Fruit fly (Drosophila melanogaster) whole organism, embryonic: ENCODE data around the gene ebd1.
A peak's percentile ranks its signal among the peaks of the same experiment; 100 is the strongest.

Source experiments
- Aef1 ChIP-seq: fragments of 200-800 bp; sonication (Bioruptor generic); IDR thresholded peaks from 3 replicates; pipeline ENCODE4 v1.3.6; 2022; ENCODE audit warnings: missing biosample characterization, missing genetic modification characterization
- Antp ChIP-seq: fragments of 200-800 bp; sonication (Bioruptor generic); optimal IDR thresholded peaks from 3 replicates; lab custom pipeline; 2016; ENCODE audit warnings: missing biosample characterization, missing genetic modification characterization
- Atf-2 ChIP-seq: fragments of 200-800 bp; sonication (Bioruptor generic); optimal IDR thresholded peaks from 2 replicates; lab custom pipeline; 2016; ENCODE audit warnings: missing biosample characterization, missing genetic modification characterization
- B-H1 ChIP-seq: fragments of 200-800 bp; sonication (Bioruptor generic); IDR thresholded peaks from 3 replicates; pipeline ENCODE4 v1.3.6; 2022; ENCODE audit warnings: missing biosample characterization, missing genetic modification characterization
- Bdp1 ChIP-seq: fragments of 200-800 bp; sonication (Bioruptor generic); optimal IDR thresholded peaks from 3 replicates; lab custom pipeline; 2016; ENCODE audit warnings: missing biosample characterization, missing genetic modification characterization
- CG11398 ChIP-seq: fragments of 200-800 bp; sonication (Bioruptor generic); optimal IDR thresholded peaks from 2 replicates; lab custom pipeline; 2016; ENCODE audit warnings: missing biosample characterization, missing genetic modification characterization
- CG12659 ChIP-seq: fragments of 200-800 bp; sonication (Bioruptor generic); optimal IDR thresholded peaks from 3 replicates; lab custom pipeline; 2017; ENCODE audit warnings: mild to moderate bottlenecking, missing biosample characterization, missing genetic modification reagents, missing genetic modification characterization
- CG12769 ChIP-seq: fragments of 200-800 bp; sonication (Bioruptor generic); optimal IDR thresholded peaks from 2 replicates; lab custom pipeline; 2019; ENCODE audit warnings: missing biosample characterization, mild to moderate bottlenecking, missing genetic modification characterization, moderate library complexity
- CG14667 ChIP-seq: fragments of 200-800 bp; sonication (Bioruptor generic); IDR thresholded peaks from 2 replicates; pipeline ENCODE4 v1.3.6; 2022; ENCODE audit warnings: missing biosample characterization, missing genetic modification characterization
- CG2116 ChIP-seq: fragments of 200-800 bp; sonication (Bioruptor generic); optimal IDR thresholded peaks from 3 replicates; lab custom pipeline; 2018; ENCODE audit warnings: missing biosample characterization, mild to moderate bottlenecking, missing genetic modification characterization
- CG31365 ChIP-seq: fragments of 200-800 bp; sonication (Bioruptor generic); optimal IDR thresholded peaks from 2 replicates; lab custom pipeline; 2018; ENCODE audit warnings: missing biosample characterization, mild to moderate bottlenecking, missing genetic modification characterization
- CG32772 ChIP-seq: fragments of 200-800 bp; sonication (Bioruptor generic); IDR thresholded peaks from 2 replicates; pipeline ENCODE4 v1.3.6; 2022; ENCODE audit warnings: missing biosample characterization, missing genetic modification characterization
- CG5953 ChIP-seq: fragments of 200-800 bp; sonication (Bioruptor generic); IDR thresholded peaks from 2 replicates; pipeline ENCODE4 v1.3.6; 2022; ENCODE audit warnings: missing biosample characterization, missing genetic modification characterization
- CG6254 ChIP-seq: fragments of 200-800 bp; sonication (Bioruptor generic); optimal IDR thresholded peaks from 3 replicates; lab custom pipeline; 2017; ENCODE audit warnings: mild to moderate bottlenecking, missing biosample characterization, missing genetic modification reagents, missing genetic modification characterization
- CG6854 ChIP-seq: fragments of 200-800 bp; sonication (Bioruptor generic); optimal IDR thresholded peaks from 3 replicates; lab custom pipeline; 2017; ENCODE audit warnings: missing biosample characterization, mild to moderate bottlenecking, missing genetic modification characterization
- CG7839 ChIP-seq: fragments of 200-800 bp; sonication (Bioruptor generic); optimal IDR thresholded peaks from 3 replicates; lab custom pipeline; 2018; ENCODE audit warnings: missing biosample characterization, mild to moderate bottlenecking, missing genetic modification characterization, moderate library complexity
- CG8281 ChIP-seq: fragments of 200-800 bp; sonication (Bioruptor generic); optimal IDR thresholded peaks from 2 replicates; lab custom pipeline; 2018; ENCODE audit warnings: missing biosample characterization, mild to moderate bottlenecking, missing genetic modification characterization, moderate library complexity
- CG8290 ChIP-seq, 3 experiments: fragments of 200-800 bp; sonication (Bioruptor generic); optimal IDR thresholded peaks; 2 replicates each; lab custom pipeline; 2016 to 2019; ENCODE audit warnings: missing biosample characterization in 3 of 3, missing genetic modification characterization in 3 of 3, mild to moderate bottlenecking in 2 of 3, moderate library complexity in 1 of 3
- CG9437 ChIP-seq: fragments of 200-800 bp; sonication (Bioruptor generic); optimal IDR thresholded peaks from 2 replicates; lab custom pipeline; 2018; ENCODE audit warnings: missing biosample characterization, mild to moderate bottlenecking, missing genetic modification characterization
- HHEX ChIP-seq: fragments of 200-800 bp; sonication (Bioruptor generic); optimal IDR thresholded peaks from 3 replicates; lab custom pipeline; 2017; ENCODE audit warnings: missing biosample characterization, mild to moderate bottlenecking, missing genetic modification characterization, missing genetic modification reagents
- HLHmδ ChIP-seq: fragments of 200-800 bp; sonication (Bioruptor generic); optimal IDR thresholded peaks from 2 replicates; lab custom pipeline; 2018; ENCODE audit warnings: missing biosample characterization, mild to moderate bottlenecking, missing genetic modification characterization, moderate library complexity
- Hmr ChIP-seq: fragments of 200-800 bp; sonication (Bioruptor generic); optimal IDR thresholded peaks from 3 replicates; lab custom pipeline; 2017; ENCODE audit warnings: mild to moderate bottlenecking, missing biosample characterization, missing genetic modification reagents, missing genetic modification characterization
- Hmx ChIP-seq: fragments of 200-800 bp; sonication (Bioruptor generic); optimal IDR thresholded peaks from 2 replicates; lab custom pipeline; 2016; ENCODE audit warnings: missing biosample characterization, missing genetic modification characterization
- Hr51 ChIP-seq, 2 experiments: fragments of 200-800 bp; sonication (Bioruptor generic); optimal IDR thresholded peaks; 2 replicates in 1 of 2; 3 replicates in 1 of 2; lab custom pipeline; 2016 to 2018; ENCODE audit warnings: missing biosample characterization in 2 of 2, missing genetic modification characterization in 2 of 2, mild to moderate bottlenecking in 1 of 2, moderate library complexity in 1 of 2
- MBD-R2 ChIP-seq: fragments of 200-800 bp; sonication (Bioruptor generic); IDR thresholded peaks from 2 replicates; pipeline ENCODE4 v1.3.6; 2022; ENCODE audit warnings: missing biosample characterization, missing genetic modification characterization
- Mes4 ChIP-seq: fragments of 200-800 bp; sonication (Bioruptor generic); optimal IDR thresholded peaks from 2 replicates; lab custom pipeline; 2016; ENCODE audit warnings: missing biosample characterization, missing genetic modification characterization
- Optix ChIP-seq: fragments of 200-800 bp; sonication (Bioruptor generic); IDR thresholded peaks from 3 replicates; pipeline ENCODE4 v1.3.6; 2022; ENCODE audit warnings: missing biosample characterization, missing genetic modification characterization
- Spps ChIP-seq: fragments of 200-800 bp; sonication (Bioruptor generic); optimal IDR thresholded peaks from 2 replicates; lab custom pipeline; 2018; ENCODE audit warnings: missing biosample characterization, mild to moderate bottlenecking, missing genetic modification characterization
- Xrp1 ChIP-seq: fragments of 200-800 bp; sonication (Bioruptor generic); IDR thresholded peaks from 2 replicates; pipeline ENCODE4 v1.3.6; 2022; ENCODE audit warnings: missing biosample characterization, missing genetic modification characterization
- btn ChIP-seq: fragments of 200-800 bp; sonication (Bioruptor generic); optimal IDR thresholded peaks from 2 replicates; lab custom pipeline; 2016; ENCODE audit warnings: missing biosample characterization, missing genetic modification characterization
- corto ChIP-seq: fragments of 200-800 bp; sonication (Bioruptor generic); optimal IDR thresholded peaks from 2 replicates; lab custom pipeline; 2016; ENCODE audit warnings: missing biosample characterization, mild to moderate bottlenecking, missing genetic modification characterization, moderate library complexity
- croc ChIP-seq: fragments of 200-800 bp; sonication (Bioruptor generic); conservative IDR thresholded peaks from 3 replicates; pipeline ENCODE4 v1.3.6; 2022; ENCODE audit warnings: missing biosample characterization, missing genetic modification characterization
- dan ChIP-seq: fragments of 200-800 bp; sonication (Bioruptor generic); IDR thresholded peaks from 2 replicates; pipeline ENCODE4 v1.3.6; 2022; ENCODE audit warnings: missing biosample characterization, missing genetic modification characterization
- danr ChIP-seq: fragments of 200-800 bp; sonication (Bioruptor generic); IDR thresholded peaks from 2 replicates; pipeline ENCODE4 v1.3.6; 2022; ENCODE audit warnings: missing biosample characterization, missing genetic modification characterization
- fd96Cb ChIP-seq: fragments of 200-800 bp; sonication (Bioruptor generic); optimal IDR thresholded peaks from 2 replicates; lab custom pipeline; 2018; ENCODE audit warnings: missing biosample characterization, mild to moderate bottlenecking, missing genetic modification characterization, moderate library complexity
- h ChIP-seq: fragments of >200 bp; optimal IDR thresholded peaks from 2 replicates; lab custom pipeline; 2017
- hbn ChIP-seq: fragments of 200-800 bp; sonication (Bioruptor generic); IDR thresholded peaks from 2 replicates; pipeline ENCODE4 v1.3.6; 2022; ENCODE audit warnings: missing biosample characterization, missing genetic modification characterization; ENCODE audit not compliant: partially characterized antibody
- kah ChIP-seq: fragments of 200-800 bp; sonication (Bioruptor generic); optimal IDR thresholded peaks from 2 replicates; lab custom pipeline; 2018; ENCODE audit warnings: missing biosample characterization, mild to moderate bottlenecking, missing genetic modification characterization
- knrl ChIP-seq: fragments of 200-800 bp; sonication (Bioruptor generic); IDR thresholded peaks from 3 replicates; pipeline ENCODE4 v1.3.6; 2022; ENCODE audit warnings: missing biosample characterization, missing genetic modification characterization; ENCODE audit not compliant: partially characterized antibody
- luna ChIP-seq: fragments of 200-800 bp; sonication (Bioruptor generic); optimal IDR thresholded peaks from 2 replicates; lab custom pipeline; 2016; ENCODE audit warnings: missing biosample characterization, missing genetic modification characterization
- nerfin-1 ChIP-seq: fragments of 200-800 bp; sonication (Bioruptor generic); optimal IDR thresholded peaks from 3 replicates; lab custom pipeline; 2019; ENCODE audit warnings: missing biosample characterization, mild to moderate bottlenecking, missing genetic modification characterization, moderate library complexity
- org-1 ChIP-seq: fragments of 200-800 bp; sonication (Bioruptor generic); optimal IDR thresholded peaks from 2 replicates; lab custom pipeline; 2017; ENCODE audit warnings: missing biosample characterization, missing genetic modification characterization
- p53 ChIP-seq: fragments of 200-800 bp; sonication (Bioruptor generic); optimal IDR thresholded peaks from 2 replicates; lab custom pipeline; 2016; ENCODE audit warnings: missing biosample characterization, missing genetic modification characterization
- pb ChIP-seq: fragments of 200-800 bp; sonication (Bioruptor generic); optimal IDR thresholded peaks from 3 replicates; lab custom pipeline; 2016; ENCODE audit warnings: missing biosample characterization, missing genetic modification characterization
- phol ChIP-seq: fragments of 200-800 bp; sonication (Bioruptor generic); optimal IDR thresholded peaks from 3 replicates; lab custom pipeline; 2018; ENCODE audit warnings: missing biosample characterization, mild to moderate bottlenecking, missing genetic modification characterization, moderate library complexity
- sna ChIP-seq: fragments of 200-800 bp; sonication (Bioruptor generic); IDR thresholded peaks from 2 replicates; pipeline ENCODE4 v1.3.6; 2022; ENCODE audit warnings: missing biosample characterization, missing genetic modification characterization; ENCODE audit not compliant: partially characterized antibody
- so ChIP-seq: fragments of 200-800 bp; sonication (Bioruptor generic); IDR thresholded peaks from 3 replicates; pipeline ENCODE4 v1.3.6; 2022; ENCODE audit warnings: missing biosample characterization, missing genetic modification characterization
- tio ChIP-seq: fragments of 200-800 bp; sonication (Bioruptor generic); optimal IDR thresholded peaks from 2 replicates; lab custom pipeline; 2017; ENCODE audit warnings: missing biosample characterization, missing genetic modification characterization, inconsistent platforms

ebd1 gene

dm6 chr3L:711839-712553, 26.6 kb upstream of the ebd1 start, which contains the start of gene CG13896 (continued):
- peak; percentile 79 for TF ChIP-seq fd96Cb (tag; lab: Kevin White, UChicago)
- TF ChIP-seq CG12659 (GFP tag; lab: Kevin White, UChicago) = peak; percentile 87
- peak; percentile 36 for TF ChIP-seq nerfin-1 (tag; lab: Kevin White, UChicago)
- TF ChIP-seq Antp (GFP tag; lab: Kevin White, UChicago) = peak; percentile 92
- peak; percentile 76 for TF ChIP-seq CG31365
- TF ChIP-seq CG2116 = peak; percentile 82
- TF ChIP-seq Hr51 (GFP tag; optimal IDR thresholded peaks at IDR 0.05; lab: Kevin White, UChicago) = peak; percentile 84 to 87
- TF ChIP-seq Hmr = peak; percentile 92
- peak; percentile 34 for TF ChIP-seq CG8281 (tag; lab: Kevin White, UChicago)
- peak; percentile 61 for TF ChIP-seq CG6254 (GFP tag; lab: Kevin White, UChicago)
- TF ChIP-seq CG11398 (GFP tag; lab: Kevin White, UChicago) = peak; percentile 75
- peak; percentile 56 for TF ChIP-seq org-1 (GFP tag; lab: Kevin White, UChicago)
- peak; percentile 34; the same call in 1 of the 2 replicates for TF ChIP-seq MBD-R2 (GFP tag; lab: Robert Waterston, UW)
- TF ChIP-seq btn (GFP tag; lab: Kevin White, UChicago) = peak; percentile 57
- peak; percentile 88 for TF ChIP-seq CG12769 (tag; lab: Kevin White, UChicago)
- TF ChIP-seq dan (GFP tag; lab: Robert Waterston, UW) = peak; percentile 68; the same call in 1 of the 2 replicates
- TF ChIP-seq Xrp1 (GFP tag; lab: Robert Waterston, UW) = peak; percentile 79
- peak; percentile 71 for TF ChIP-seq luna (GFP tag; lab: Kevin White, UChicago)
- TF ChIP-seq phol (tag; lab: Kevin White, UChicago) = peak; percentile 76
- peak; percentile 81 for TF ChIP-seq sna (GFP tag; lab: Robert Waterston, UW)
- TF ChIP-seq knrl (GFP tag; lab: Robert Waterston, UW) = peak; percentile 74
- TF ChIP-seq kah (GFP tag; lab: Kevin White, UChicago) = peak; percentile 58
- peak; percentile 84 for TF ChIP-seq p53 (GFP tag; lab: Kevin White, UChicago)
- peak; percentile 30 for TF ChIP-seq corto (GFP tag; lab: Kevin White, UChicago)
- TF ChIP-seq croc (GFP tag; lab: Robert Waterston, UW) = peak; percentile 54; the same call in 2 of the 3 replicates
- peak; percentile 35 for TF ChIP-seq CG6854 (GFP tag; lab: Kevin White, UChicago)
- peak; percentile 98 for TF ChIP-seq CG8290 (GFP tag; optimal IDR thresholded peaks at IDR 0.05; lab: Kevin White, UChicago)
- TF ChIP-seq CG8290 (tag; optimal IDR thresholded peaks at IDR 0.05; lab: Kevin White, UChicago) = peak; percentile 98 to 99
- peak; percentile 74 for TF ChIP-seq hbn (GFP tag; lab: Robert Waterston, UW)
- peak; percentile 86 for TF ChIP-seq CG7839 (tag; lab: Kevin White, UChicago)
- peak; percentile 79 for TF ChIP-seq Optix
- TF ChIP-seq Hmx (GFP tag; lab: Kevin White, UChicago) = peak; percentile 50
- peak; percentile 58; the same call in 1 of the 2 replicates for TF ChIP-seq CG5953 (GFP tag; lab: Robert Waterston, UW)
- peak; percentile 88 for TF ChIP-seq Atf-2
- peak; percentile 49 for TF ChIP-seq CG9437 (GFP tag; lab: Kevin White, UChicago)
- TF ChIP-seq tio (GFP tag; lab: Kevin White, UChicago) = peak; percentile 84
- TF ChIP-seq pb = peak; percentile 87
- peak; percentile 75 for TF ChIP-seq Aef1 (GFP tag; lab: Robert Waterston, UW)
- TF ChIP-seq danr = peak; percentile 62; the same call in 1 of the 2 replicates
- TF ChIP-seq CG32772 (GFP tag; lab: Robert Waterston, UW) = peak; percentile 84
- TF ChIP-seq HHEX = peak; percentile 81
- no peak for TF ChIP-seq h
- TF ChIP-seq B-H1 (GFP tag; lab: Robert Waterston, UW) = peak; percentile 47; the same call in 1 of the 3 replicates
- peak; percentile 69; the same call in 2 of the 3 replicates for TF ChIP-seq so (GFP tag; lab: Robert Waterston, UW)
- TF ChIP-seq HLHmδ = peak; percentile 78
- TF ChIP-seq Mes4 (GFP tag; lab: Kevin White, UChicago) = peak; percentile 85
- peak; percentile 80 for TF ChIP-seq Bdp1 (GFP tag; lab: Kevin White, UChicago)
- TF ChIP-seq CG14667 = peak; percentile 90
- TF ChIP-seq Spps (tag; lab: Kevin White, UChicago) = peak; percentile 64
